Worm (Caenorhabditis elegans) whole organism, midembryonic: ENCODE data around the gene fln-1.

Experiments used
- T22C8.4 ChIP-seq: fragments of 200-800 bp; sonication (Bioruptor generic); IDR thresholded peaks from 2 replicates; pipeline ENCODE4 v1.3.6; 2022; ENCODE audit warnings: missing genetic modification characterization, missing compliant biosample characterization
- klf-2 ChIP-seq: fragments of 200-800 bp; sonication (Bioruptor generic); conservative IDR thresholded peaks from 2 replicates; pipeline ENCODE4 v1.3.6; 2022; ENCODE audit warnings: missing genetic modification reagents, missing genetic modification characterization, missing compliant biosample characterization
- ref-1 ChIP-seq: fragments of 200-800 bp; sonication (Bioruptor generic); conservative IDR thresholded peaks from 2 replicates; pipeline ENCODE4 v1.3.6; 2022; ENCODE audit warnings: missing genetic modification reagents, missing genetic modification characterization, missing compliant biosample characterization

- TF ChIP-seq ref-1 (GFP tag; lab: Robert Waterston, UW) (no peak), T22C8.4 (GFP tag; lab: Robert Waterston, UW) (peak; percentile 58), klf-2 (GFP tag; lab: Robert Waterston, UW) (peak; percentile 59)
Observed at ce11 chrIV:322497-322896, 53.3 kb downstream of the fln-1 start, which contains the start of gene grl-26.
